Fruit fly (Drosophila melanogaster) whole organism, adult: Measurements from ENCODE around the gene CG32428.

Source experiments
- CG1620 ChIP-seq: fragments of 200-800 bp; sonication (Bioruptor generic); optimal IDR thresholded peaks from 2 replicates; lab custom pipeline; 2016; ENCODE audit warnings: missing biosample characterization, missing genetic modification characterization
- CG7101 ChIP-seq: fragments of 200-800 bp; sonication (Bioruptor generic); optimal IDR thresholded peaks from 2 replicates; lab custom pipeline; 2018; ENCODE audit warnings: missing biosample characterization, mild to moderate bottlenecking, missing genetic modification characterization, moderate library complexity
- Clk ChIP-seq: fragments of 200-800 bp; sonication (Bioruptor generic); optimal IDR thresholded peaks from 2 replicates; lab custom pipeline; 2017; ENCODE audit warnings: missing biosample characterization, missing genetic modification characterization
- ovo ChIP-seq: fragments of 200-800 bp; sonication (Bioruptor generic); optimal IDR thresholded peaks from 2 replicates; lab custom pipeline; 2016; ENCODE audit warnings: missing biosample characterization, missing genetic modification characterization

- TF ChIP-seq ovo = no peak
- no peak for TF ChIP-seq CG7101 (tag; lab: Kevin White, UChicago)
- TF ChIP-seq CG1620 (GFP tag; lab: Kevin White, UChicago) = no peak
- TF ChIP-seq Clk (GFP tag; lab: Kevin White, UChicago) = no peak
Observed at dm6 chr3L:20520687-20521169, 47.2 kb upstream of the CG32428 start, which contains the start of the genes mTerf3 and CG5104.
